Worm (Caenorhabditis elegans): ENCODE data around the gene cpsf-3.

DNA sequence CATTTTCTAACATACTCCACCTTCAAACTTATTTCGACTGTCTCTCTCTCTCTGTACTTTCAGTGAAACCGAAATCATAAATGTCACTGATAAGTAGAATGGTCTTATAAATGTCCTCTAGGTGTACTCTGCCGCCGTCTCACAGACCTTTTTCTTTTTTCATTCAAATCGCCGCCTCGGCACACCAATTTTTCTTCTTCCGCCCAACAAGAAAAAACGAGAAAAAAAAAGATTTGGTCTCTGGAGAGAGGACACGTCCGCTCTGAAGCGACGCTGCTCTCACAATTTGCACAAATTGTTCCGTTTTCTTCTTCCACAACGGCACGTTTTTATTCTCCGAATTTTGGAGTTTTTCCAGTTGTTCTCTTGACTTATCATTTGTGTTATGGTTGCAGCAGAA is 30.5 kb upstream of the cpsf-3 start:
- TF ChIP-seq sea-1 (GFP tag; conservative IDR thresholded peaks at IDR 0.05) (no peak), ama-1 (optimal IDR thresholded peaks at IDR 0.05) (no peak), aly-1 (tag; optimal IDR thresholded peaks at IDR 0.05) (no peak), flt-1 (GFP tag; IDR thresholded peaks at IDR 0.05) (no peak), hnd-1 (tag; optimal IDR thresholded peaks at IDR 0.05) (no peak), tbx-11 (GFP tag; IDR thresholded peaks at IDR 0.05) (no peak), tra-4 (tag; optimal IDR thresholded peaks at IDR 0.05) (no peak)
